Worm (Caenorhabditis elegans) whole organism, late embryonic: ENCODE results near the gene nhr-184.

ENCODE experiments used
- Y22D7AL.16 ChIP-seq: sonication (generic microtip); optimal IDR thresholded peaks from 2 replicates; lab custom pipeline; 2016; ENCODE audit warnings: missing genetic modification characterization, missing compliant biosample characterization
- ama-1 ChIP-seq: fragments of 150-350 bp; optimal IDR thresholded peaks from 2 replicates; lab custom pipeline; 2014
- ceh-14 ChIP-seq: sonication (generic microtip); optimal IDR thresholded peaks from 2 replicates; lab custom pipeline; 2016; ENCODE audit warnings: missing genotype, missing genetic modification characterization, missing compliant biosample characterization
- ceh-18 ChIP-seq: sonication (generic microtip); optimal IDR thresholded peaks from 2 replicates; lab custom pipeline; 2016; ENCODE audit warnings: missing genetic modification characterization, missing compliant biosample characterization
- ceh-19 ChIP-seq: fragments of 200-800 bp; sonication (Bioruptor generic); optimal IDR thresholded peaks from 2 replicates; lab custom pipeline; 2018; ENCODE audit warnings: mild to moderate bottlenecking, missing genetic modification characterization, missing compliant biosample characterization
- ceh-24 ChIP-seq: sonication (generic microtip); optimal IDR thresholded peaks from 2 replicates; lab custom pipeline; 2016; ENCODE audit warnings: mild to moderate bottlenecking, missing genetic modification characterization, missing compliant biosample characterization
- ceh-31 ChIP-seq: sonication (generic microtip); optimal IDR thresholded peaks from 2 replicates; lab custom pipeline; 2016; ENCODE audit warnings: missing genetic modification characterization, missing compliant biosample characterization
- ceh-48 ChIP-seq: sonication (generic microtip); optimal IDR thresholded peaks from 2 replicates; lab custom pipeline; 2016; ENCODE audit warnings: missing genetic modification characterization, inconsistent platforms, missing compliant biosample characterization
- dmd-4 ChIP-seq: sonication (generic microtip); optimal IDR thresholded peaks from 2 replicates; lab custom pipeline; 2016; ENCODE audit warnings: borderline replicate concordance, missing genetic modification characterization, missing compliant biosample characterization
- elt-2 ChIP-seq: sonication (generic microtip); optimal IDR thresholded peaks from 2 replicates; lab custom pipeline; 2016; ENCODE audit warnings: missing genetic modification reagents, missing genetic modification characterization, missing compliant biosample characterization
- ets-4 ChIP-seq: sonication (generic microtip); optimal IDR thresholded peaks from 2 replicates; lab custom pipeline; 2016; ENCODE audit warnings: missing genetic modification characterization, missing compliant biosample characterization
- eyg-1 ChIP-seq: sonication (generic microtip); optimal IDR thresholded peaks from 2 replicates; lab custom pipeline; 2016; ENCODE audit warnings: missing genotype, missing genetic modification characterization, missing compliant biosample characterization
- fax-1 ChIP-seq: sonication (generic microtip); optimal IDR thresholded peaks from 2 replicates; lab custom pipeline; 2016; ENCODE audit warnings: missing genotype, missing genetic modification characterization, missing compliant biosample characterization
- fkh-10 ChIP-seq: fragments of 150-350 bp; optimal IDR thresholded peaks from 2 replicates; lab custom pipeline; 2014; ENCODE audit warnings: missing biosample characterization, missing genetic modification reagents, missing genetic modification characterization
- gmeb-2 ChIP-seq: sonication (generic microtip); optimal IDR thresholded peaks from 2 replicates; lab custom pipeline; 2016; ENCODE audit warnings: missing genetic modification characterization, inconsistent platforms, missing compliant biosample characterization
- hlh-13 ChIP-seq: fragments of 200-800 bp; sonication (Bioruptor generic); optimal IDR thresholded peaks from 2 replicates; lab custom pipeline; 2018; ENCODE audit warnings: mild to moderate bottlenecking, missing genetic modification characterization, missing compliant biosample characterization
- hlh-15 ChIP-seq: sonication (generic microtip); optimal IDR thresholded peaks from 2 replicates; lab custom pipeline; 2016; ENCODE audit warnings: missing genetic modification characterization, missing compliant biosample characterization
- hlh-30 ChIP-seq: sonication (generic microtip); optimal IDR thresholded peaks from 2 replicates; lab custom pipeline; 2017; ENCODE audit warnings: antibody characterized with exemption, missing genetic modification characterization, missing compliant biosample characterization; ENCODE audit not compliant: insufficient read depth
- hlh-6 ChIP-seq: sonication (generic microtip); optimal IDR thresholded peaks from 2 replicates; lab custom pipeline; 2016; ENCODE audit warnings: missing genotype, missing genetic modification characterization, missing compliant biosample characterization
- nhr-11 ChIP-seq: fragments of 150-350 bp; optimal IDR thresholded peaks from 2 replicates; lab custom pipeline; 2014; ENCODE audit warnings: missing biosample characterization, missing genetic modification characterization
- npax-4 ChIP-seq: sonication (generic microtip); optimal IDR thresholded peaks from 2 replicates; lab custom pipeline; 2016; ENCODE audit warnings: missing genetic modification characterization, missing compliant biosample characterization
- odd-2 ChIP-seq: sonication (generic microtip); optimal IDR thresholded peaks from 2 replicates; lab custom pipeline; 2017; ENCODE audit warnings: antibody characterized with exemption, mild to moderate bottlenecking, missing genetic modification characterization, missing compliant biosample characterization
- pax-1 ChIP-seq: fragments of 150-350 bp; optimal IDR thresholded peaks from 2 replicates; lab custom pipeline; 2014; ENCODE audit warnings: missing biosample characterization, missing genetic modification characterization
- pqm-1 ChIP-seq: sonication (generic microtip); optimal IDR thresholded peaks from 2 replicates; lab custom pipeline; 2016; ENCODE audit warnings: missing genetic modification characterization, missing compliant biosample characterization
- pros-1 ChIP-seq: fragments of 150-350 bp; optimal IDR thresholded peaks from 2 replicates; lab custom pipeline; 2014; ENCODE audit warnings: missing biosample characterization, missing genetic modification reagents, missing genetic modification characterization
- rnt-1 ChIP-seq: sonication (generic microtip); optimal IDR thresholded peaks from 2 replicates; lab custom pipeline; 2016; ENCODE audit warnings: missing genetic modification characterization, missing compliant biosample characterization
- sdc-2 ChIP-seq: sonication (generic microtip); optimal IDR thresholded peaks from 2 replicates; lab custom pipeline; 2016; ENCODE audit warnings: missing genotype, missing genetic modification characterization, missing compliant biosample characterization
- syd-9 ChIP-seq: sonication (generic microtip); optimal IDR thresholded peaks from 2 replicates; lab custom pipeline; 2016; ENCODE audit warnings: mild to moderate bottlenecking, missing genetic modification characterization, moderate library complexity, missing compliant biosample characterization
- tbx-2 ChIP-seq: sonication (generic microtip); optimal IDR thresholded peaks from 2 replicates; lab custom pipeline; 2016; ENCODE audit warnings: missing genetic modification characterization, missing compliant biosample characterization
- tbx-7 ChIP-seq: sonication (generic microtip); optimal IDR thresholded peaks from 2 replicates; lab custom pipeline; 2016; ENCODE audit warnings: missing genotype, missing genetic modification characterization, missing compliant biosample characterization
- unc-42 ChIP-seq: sonication (generic microtip); optimal IDR thresholded peaks from 2 replicates; lab custom pipeline; 2016; ENCODE audit warnings: missing genotype, missing genetic modification characterization, missing compliant biosample characterization
- unc-55 ChIP-seq: sonication (generic microtip); optimal IDR thresholded peaks from 2 replicates; lab custom pipeline; 2017; ENCODE audit warnings: missing biosample characterization, missing genetic modification reagents, missing genetic modification characterization
- ztf-16 ChIP-seq: sonication (generic microtip); optimal IDR thresholded peaks from 2 replicates; lab custom pipeline; 2017; ENCODE audit warnings: missing genetic modification characterization, missing compliant biosample characterization

Gene nhr-184

ce11 chrV:2228781-2229180 lies 14.5 kb upstream of the nhr-184 start, which contains the start of gene nhr-126:
Gene nhr-126, plus strand, starts transcription at chrV:2229081.
- no peak for TF ChIP-seq fkh-10 (GFP tag; lab: Kevin White, UChicago)
- no peak for TF ChIP-seq syd-9 (tag; lab: Kevin White, UChicago)
- TF ChIP-seq odd-2 (tag; lab: Kevin White, UChicago) = no peak
- no peak for TF ChIP-seq ceh-31 (tag; lab: Kevin White, UChicago)
- TF ChIP-seq eyg-1 (tag; lab: Kevin White, UChicago) = no peak
- no peak for TF ChIP-seq tbx-2
- no peak for TF ChIP-seq ceh-19 (GFP tag; lab: Kevin White, UChicago)

ce11 chrV:2226903-2227302 lies 12.6 kb upstream of the nhr-184 start, which contains the start of gene nhr-18:
Gene nhr-18, plus strand, starts transcription at chrV:2227203.
- TF ChIP-seq dmd-4 (tag; lab: Kevin White, UChicago) (no peak), Y22D7AL.16 (tag; lab: Kevin White, UChicago) (no peak), unc-55 (no peak), pros-1 (tag; lab: Kevin White, UChicago) (no peak), ets-4 (no peak), syd-9 (tag; lab: Kevin White, UChicago) (no peak)
- TF ChIP-seq, all 69 proteins: peak for 0

ce11 chrV:2225130-2225529 lies 10.9 kb upstream of the nhr-184 start, which contains the start of gene nhr-103:
Gene nhr-103, plus strand, starts transcription at chrV:2225430.
- TF ChIP-seq fkh-10 (GFP tag; lab: Kevin White, UChicago) (no peak), Y22D7AL.16 (tag; lab: Kevin White, UChicago) (no peak), ceh-18 (tag; lab: Kevin White, UChicago) (no peak), fax-1 (no peak), pqm-1 (tag; lab: Kevin White, UChicago) (no peak), unc-42 (no peak)

ce11 chrV:2221764-2222163 lies 7.5 kb upstream of the nhr-184 start, which contains the start of gene nhr-128:
Gene nhr-128, plus strand, starts transcription at chrV:2222064.
- TF ChIP-seq tbx-7 (tag; lab: Kevin White, UChicago) (no peak), unc-55 (no peak), rnt-1 (no peak)

ce11 chrV:2218803-2219202 lies 4.5 kb upstream of the nhr-184 start, which contains the start of gene nhr-56:
Gene nhr-56, plus strand, starts transcription at chrV:2219004.
- no peak for TF ChIP-seq gmeb-2 (tag; lab: Kevin White, UChicago)
- TF ChIP-seq ztf-16 = no peak
- peak; percentile 22 for TF ChIP-seq hlh-30 (tag; lab: Kevin White, UChicago)
- no peak for TF ChIP-seq pros-1 (tag; lab: Kevin White, UChicago)
- no peak for TF ChIP-seq syd-9 (tag; lab: Kevin White, UChicago)
- TF ChIP-seq, all 69 proteins: peak for 1

- no peak for TF ChIP-seq sdc-2 (tag; lab: Kevin White, UChicago)
- no peak for TF ChIP-seq elt-2 (tag; lab: Kevin White, UChicago)
- TF ChIP-seq hlh-13 (GFP tag; lab: Kevin White, UChicago) = no peak
- no peak for TF ChIP-seq nhr-11 (tag; lab: Kevin White, UChicago)
- no peak for TF ChIP-seq hlh-6
- TF ChIP-seq hlh-15 (tag; lab: Kevin White, UChicago) = no peak
- no peak for TF ChIP-seq ceh-18 (tag; lab: Kevin White, UChicago)
- TF ChIP-seq ama-1 = no peak
- TF ChIP-seq npax-4 (tag; lab: Kevin White, UChicago) = no peak
- no peak for TF ChIP-seq ceh-48 (tag; lab: Kevin White, UChicago)
- no peak for TF ChIP-seq ceh-14 (tag; lab: Kevin White, UChicago)
- no peak for TF ChIP-seq pax-1 (tag; lab: Kevin White, UChicago)
- no peak for TF ChIP-seq ceh-24
- TF ChIP-seq tbx-7 (tag; lab: Kevin White, UChicago) = no peak
- TF ChIP-seq, all 69 proteins: peak for 0
These were observed 2.6 kb upstream of the nhr-184 start for ce11 chrV:2216927-2217326.
